Worm (Caenorhabditis elegans) whole organism, L4/young adult: ENCODE measurements around the gene cnc-11.

Source experiments
- W03F9.2 ChIP-seq: fragments of 150-350 bp; optimal IDR thresholded peaks from 2 replicates; lab custom pipeline; 2014; ENCODE audit warnings: missing biosample characterization, missing genetic modification characterization
- him-1 ChIP-seq: sonication (generic microtip); optimal IDR thresholded peaks from 2 replicates; lab custom pipeline; 2016; ENCODE audit warnings: missing genotype, missing genetic modification reagents, missing genetic modification characterization, missing compliant biosample characterization

ce11 chrV:1450160-1450559 is 8.0 kb downstream of the cnc-11 start, which contains the start of gene cnc-2:
- TF ChIP-seq him-1 (tag; lab: Kevin White, UChicago) (no peak), W03F9.2 (tag; lab: Kevin White, UChicago) (no peak)
